Worm (Caenorhabditis elegans) whole organism, L4/young adult: Measurements from ENCODE around the gene K12D12.5.

Experiments used
- W03F9.2 ChIP-seq: fragments of 150-350 bp; optimal IDR thresholded peaks from 2 replicates; lab custom pipeline; 2014; ENCODE audit warnings: missing biosample characterization, missing genetic modification characterization
- him-1 ChIP-seq: sonication (generic microtip); optimal IDR thresholded peaks from 2 replicates; lab custom pipeline; 2016; ENCODE audit warnings: missing genotype, missing genetic modification reagents, missing genetic modification characterization, missing compliant biosample characterization

DNA sequence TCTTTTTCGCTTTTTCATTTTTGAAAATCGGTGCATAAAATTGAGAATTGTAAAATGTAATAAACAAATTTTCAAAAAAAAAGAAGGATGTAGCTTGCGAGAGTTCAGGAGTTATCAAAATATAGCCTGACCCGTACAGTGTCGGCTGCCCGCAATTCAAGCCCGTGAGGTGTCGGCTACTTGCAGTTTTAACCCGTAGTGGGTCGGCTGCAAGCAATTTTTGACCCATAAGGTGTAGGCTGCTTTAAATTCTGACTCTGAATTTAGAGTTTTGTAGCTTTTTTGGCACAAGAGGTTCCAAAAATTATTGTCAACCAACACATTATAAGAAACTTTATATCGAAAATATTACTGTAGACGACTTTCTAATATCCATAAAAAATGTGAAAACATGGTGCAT is 14.9 kb upstream of the K12D12.5 start:
- no peak for TF ChIP-seq W03F9.2 (tag; lab: Kevin White, UChicago)
- TF ChIP-seq him-1: no peak
